Worm (Caenorhabditis elegans) whole organism, young adult: ENCODE results near the gene spp-10.

Source experiments
- B0019.2 ChIP-seq: fragments of 200-800 bp; sonication (Bioruptor generic); conservative IDR thresholded peaks from 2 replicates; pipeline ENCODE4 v1.3.6; 2022; ENCODE audit warnings: missing genetic modification reagents, missing genetic modification characterization, missing compliant biosample characterization
- ama-1 ChIP-seq, 3 experiments: fragments of 150-350 bp in 1 of 3; sonication (generic microtip) in 2 of 3; optimal IDR thresholded peaks; 2 replicates each; lab custom pipeline; 2014 to 2018; ENCODE audit warnings: missing biosample characterization in 2 of 3, missing genetic modification characterization in 2 of 3, missing genetic modification reagents in 2 of 3
- aptf-3 ChIP-seq: fragments of 200-800 bp; sonication (Bioruptor generic); IDR thresholded peaks from 2 replicates; pipeline ENCODE4 v1.3.6; 2022; ENCODE audit warnings: missing genetic modification characterization, missing compliant biosample characterization
- dpff-1 ChIP-seq: sonication (generic microtip); optimal IDR thresholded peaks from 2 replicates; lab custom pipeline; 2017; ENCODE audit warnings: mild to moderate bottlenecking, missing genetic modification characterization, missing compliant biosample characterization
- mes-4 ChIP-seq: sonication (generic microtip); optimal IDR thresholded peaks from 2 replicates; lab custom pipeline; 2016; ENCODE audit warnings: missing genotype, missing genetic modification characterization, missing compliant biosample characterization
- nfya-1 ChIP-seq: sonication (generic microtip); optimal IDR thresholded peaks from 2 replicates; lab custom pipeline; 2017; ENCODE audit warnings: antibody characterized with exemption, missing compliant biosample characterization, missing genetic modification characterization, borderline replicate concordance; ENCODE audit not compliant: insufficient read depth
- nhr-179 ChIP-seq: sonication (generic microtip); optimal IDR thresholded peaks from 2 replicates; lab custom pipeline; 2016; ENCODE audit warnings: mild to moderate bottlenecking, missing genetic modification characterization, missing compliant biosample characterization
- rec-8 ChIP-seq, 2 experiments: sonication (generic microtip); optimal IDR thresholded peaks; 2 replicates each; lab custom pipeline; 2016; ENCODE audit warnings: mild to moderate bottlenecking in 2 of 2, missing genetic modification characterization in 2 of 2, missing genetic modification reagents in 2 of 2, missing genotype in 2 of 2, missing biosample characterization in 1 of 2, missing compliant biosample characterization in 1 of 2, moderate library complexity in 1 of 2
- unc-62 ChIP-seq: fragments of 150-350 bp; optimal IDR thresholded peaks from 2 replicates; lab custom pipeline; 2014; ENCODE audit warnings: missing biosample characterization, missing genetic modification reagents, missing genetic modification characterization

- TF ChIP-seq nfya-1 (tag; lab: Kevin White, UChicago) (no peak), B0019.2 (GFP tag; lab: Robert Waterston, UW) (no peak), unc-62 (GFP tag; lab: Kevin White, UChicago) (no peak), ama-1 (optimal IDR thresholded peaks at IDR 0.05; lab: Kevin White, UChicago) (no peak), ama-1 (GFP tag; optimal IDR thresholded peaks at IDR 0.05; lab: Kevin White, UChicago) (no peak), aptf-3 (GFP tag; lab: Robert Waterston, UW) (no peak), nhr-179 (tag; lab: Kevin White, UChicago) (no peak), mes-4 (tag; lab: Kevin White, UChicago) (no peak), dpff-1 (tag; lab: Kevin White, UChicago) (no peak), rec-8 (tag; optimal IDR thresholded peaks at IDR 0.05; lab: Kevin White, UChicago) (no peak)
Observed at ce11 chrIV:8473756-8474155, 3.2 kb upstream of the spp-10 start, which contains the start of gene C28C12.11.
